Worm (Caenorhabditis elegans) whole organism, L4/young adult: ENCODE data around the gene igeg-2.
A peak's percentile ranks its signal among the peaks of the same experiment; 100 is the strongest.

ENCODE experiments used
- W03F9.2 ChIP-seq: fragments of 150-350 bp; optimal IDR thresholded peaks from 2 replicates; lab custom pipeline; 2014; ENCODE audit warnings: missing biosample characterization, missing genetic modification characterization
- dao-5 ChIP-seq: sonication (generic microtip); optimal IDR thresholded peaks from 2 replicates; lab custom pipeline; 2016; ENCODE audit warnings: missing genotype, missing genetic modification characterization, moderate library complexity, missing compliant biosample characterization
- him-1 ChIP-seq: sonication (generic microtip); optimal IDR thresholded peaks from 2 replicates; lab custom pipeline; 2016; ENCODE audit warnings: missing genotype, missing genetic modification reagents, missing genetic modification characterization, missing compliant biosample characterization

ce11 chrX:11465215-11465614, 18.8 kb upstream of the igeg-2 start, which contains the start of gene lin-14:
- TF ChIP-seq W03F9.2 (tag; lab: Kevin White, UChicago) (no peak), dao-5 (tag; lab: Kevin White, UChicago) (peak; percentile 54), him-1 (tag; lab: Kevin White, UChicago) (peak; percentile 44)
